In the genomic region with DNA sequence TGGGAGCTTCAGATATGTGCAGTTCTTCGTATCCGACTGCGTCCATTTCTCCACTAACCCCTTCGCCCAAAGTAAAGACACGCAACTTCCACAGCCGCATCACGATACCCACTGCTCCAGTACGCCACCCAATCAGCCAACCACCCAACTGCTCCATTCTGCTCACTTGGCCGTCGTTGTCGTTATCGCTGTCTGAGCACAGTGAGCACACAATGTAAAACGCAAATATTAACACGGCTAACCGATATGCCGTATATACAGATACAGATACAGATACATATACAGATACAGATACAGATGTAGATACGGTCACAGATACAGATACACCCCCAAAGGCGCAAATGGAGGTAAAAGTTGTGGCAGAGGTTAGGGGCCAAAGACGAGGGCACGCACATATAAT, we compare ENCODE assay signal across 2 fruit fly cellular contexts.
TF ChIP-seq lines count a peak whose summit lies in the region.

No protein-coding gene starts in this region.

TF ChIP-seq in whole organism, embryonic, 481 proteins besides CTCF, POLR2A, EP300 and RAD21 (continued from another document):
- TF ChIP-seq CG2678 (tag; optimal IDR thresholded peaks at IDR 0.05; lab: Kevin White, UChicago) (peak; percentile 7), CG30431 (GFP tag; optimal IDR thresholded peaks at IDR 0.05; lab: Kevin White, UChicago) (no peak), CG10543 (GFP tag; optimal IDR thresholded peaks at IDR 0.05; lab: Kevin White, UChicago) (no peak), Hr78 (GFP tag; optimal IDR thresholded peaks at IDR 0.05; lab: Kevin White, UChicago) (peak in 1 of 2 experiments; percentile 45), CG5180 (GFP tag; optimal IDR thresholded peaks at IDR 0.05; lab: Kevin White, UChicago) (peak; percentile 46), Nf-YB (GFP tag; optimal IDR thresholded peaks at IDR 0.05; lab: Kevin White, UChicago) (no peak), nau (GFP tag; optimal IDR thresholded peaks at IDR 0.05; lab: Kevin White, UChicago) (no peak), CG2712 (tag; optimal IDR thresholded peaks at IDR 0.05; lab: Kevin White, UChicago) (peak; percentile 4), GATAe (GFP tag; conservative IDR thresholded peaks at IDR 0.05; lab: Robert Waterston, UW) (0 out of 2 replicates have a peak, but pooled peaks have one; percentile 17), fd102C (GFP tag; optimal IDR thresholded peaks at IDR 0.05; lab: Kevin White, UChicago) (peak; percentile 5), org-1 (GFP tag; optimal IDR thresholded peaks at IDR 0.05; lab: Kevin White, UChicago) (peak; percentile 21), HLHmδ (GFP tag; optimal IDR thresholded peaks at IDR 0.05; lab: Kevin White, UChicago) (peak; percentile 28), CG6765 (GFP tag; optimal IDR thresholded peaks at IDR 0.05; lab: Kevin White, UChicago) (no peak), repo (GFP tag; optimal IDR thresholded peaks at IDR 0.05; lab: Kevin White, UChicago) (no peak), zen (tag; optimal IDR thresholded peaks at IDR 0.05; lab: Kevin White, UChicago) (no peak), p53 (GFP tag; optimal IDR thresholded peaks at IDR 0.05; lab: Kevin White, UChicago) (no peak), CG7987 (GFP tag; optimal IDR thresholded peaks at IDR 0.05; lab: Kevin White, UChicago) (peak; percentile 19), CG13424 (tag; optimal IDR thresholded peaks at IDR 0.05; lab: Kevin White, UChicago) (peak; percentile 2), dmrt99B (tag; optimal IDR thresholded peaks at IDR 0.05; lab: Kevin White, UChicago) (peak; percentile 1), Asciz (GFP tag; optimal IDR thresholded peaks at IDR 0.05; lab: Kevin White, UChicago) (peak; percentile 20), fd64A (GFP tag; optimal IDR thresholded peaks at IDR 0.05; lab: Kevin White, UChicago) (peak; percentile 53), hth (optimal IDR thresholded peaks at IDR 0.05; lab: Kevin White, UChicago) (no peak), nom (GFP tag; optimal IDR thresholded peaks at IDR 0.05; lab: Kevin White, UChicago) (peak; percentile 6), lab (GFP tag; optimal IDR thresholded peaks at IDR 0.05; lab: Kevin White, UChicago) (peak; percentile 34), Med (GFP tag; lab: Kevin White, UChicago) (peak; percentile 62), CG3407 (GFP tag; optimal IDR thresholded peaks at IDR 0.05; lab: Kevin White, UChicago) (peak; percentile 33), amos (GFP tag; IDR thresholded peaks at IDR 0.05; lab: Robert Waterston, UW; ENCODE audit: partially characterized antibody) (no peak), gcm2 (GFP tag; optimal IDR thresholded peaks at IDR 0.05; lab: Kevin White, UChicago) (no peak), chm (GFP tag; IDR thresholded peaks at IDR 0.05; lab: Robert Waterston, UW) (0 out of 2 replicates have a peak, but pooled peaks have one; percentile 13), kni (GFP tag; optimal IDR thresholded peaks at IDR 0.05; lab: Kevin White, UChicago) (peak; percentile 2), cg (GFP tag; optimal IDR thresholded peaks at IDR 0.05; lab: Kevin White, UChicago) (peak; percentile 65), sens (GFP tag; lab: Kevin White, UChicago) (peak; percentile 51), wek (GFP tag; optimal IDR thresholded peaks at IDR 0.05; lab: Kevin White, UChicago) (peak; percentile 54), sens-2 (GFP tag; IDR thresholded peaks at IDR 0.05; lab: Robert Waterston, UW) (0 out of 2 replicates have a peak, but pooled peaks have one; percentile 9), CG15601 (tag; optimal IDR thresholded peaks at IDR 0.05; lab: Kevin White, UChicago) (peak; percentile 3), CG17359 (tag; optimal IDR thresholded peaks at IDR 0.05; lab: Kevin White, UChicago) (peak; percentile 13)

TF ChIP-seq in whole organism, prepupa, 60 proteins besides CTCF, POLR2A, EP300 and RAD21 (continued from another document):
- TF ChIP-seq Sox15 (GFP tag; optimal IDR thresholded peaks at IDR 0.05; lab: Kevin White, UChicago), result no peak
- no peak for TF ChIP-seq Blimp-1 (GFP tag; optimal IDR thresholded peaks at IDR 0.05; lab: Kevin White, UChicago)
